Fruit fly (Drosophila melanogaster) Kc167 (cell line): ENCODE data around the gene NTPase.

Experiments
- Sin3A ChIP-seq: fragments of >200 bp; optimal IDR thresholded peaks from 2 replicates; lab custom pipeline; 2018; ENCODE audit warnings: missing external identifiers
- h ChIP-seq: fragments of >200 bp; optimal IDR thresholded peaks from 3 replicates; lab custom pipeline; 2018; ENCODE audit warnings: missing external identifiers
- insv ChIP-seq: fragments of >200 bp; optimal IDR thresholded peaks from 3 replicates; lab custom pipeline; 2018; ENCODE audit warnings: missing external identifiers
- ttk ChIP-seq: sonication (Bioruptor generic); optimal IDR thresholded peaks from 2 replicates; lab custom pipeline; 2017; ENCODE audit warnings: missing external identifiers

dm6 chr2L:2874185-2874541 lies 11.5 kb downstream of the NTPase start, which contains the start of gene Ifrd1:
- TF ChIP-seq h (lab: Kevin White, UChicago) (no peak), ttk (lab: Kevin White, UChicago) (no peak), Sin3A (lab: Kevin White, UChicago) (no peak), insv (lab: Kevin White, UChicago) (no peak)
